Fruit fly (Drosophila melanogaster) whole organism, pupa: ENCODE results near the gene Nemp.

Source experiments
- CG4496 ChIP-seq: fragments of 200-800 bp; sonication (Bioruptor generic); IDR thresholded peaks from 3 replicates; pipeline ENCODE4 v1.3.6; 2022; ENCODE audit warnings: missing biosample characterization, missing genetic modification characterization
- Pif1A ChIP-seq: fragments of 200-800 bp; sonication (Bioruptor generic); optimal IDR thresholded peaks from 3 replicates; lab custom pipeline; 2016; ENCODE audit warnings: missing biosample characterization, missing genetic modification characterization
- Pif1B ChIP-seq: fragments of 200-800 bp; sonication (Bioruptor generic); optimal IDR thresholded peaks from 3 replicates; lab custom pipeline; 2016; ENCODE audit warnings: missing biosample characterization, missing genetic modification characterization
- Snoo ChIP-seq: fragments of 200-800 bp; sonication (Bioruptor generic); optimal IDR thresholded peaks from 3 replicates; lab custom pipeline; 2017; ENCODE audit warnings: missing biosample characterization, mild to moderate bottlenecking, missing genetic modification characterization, inconsistent platforms

DNA sequence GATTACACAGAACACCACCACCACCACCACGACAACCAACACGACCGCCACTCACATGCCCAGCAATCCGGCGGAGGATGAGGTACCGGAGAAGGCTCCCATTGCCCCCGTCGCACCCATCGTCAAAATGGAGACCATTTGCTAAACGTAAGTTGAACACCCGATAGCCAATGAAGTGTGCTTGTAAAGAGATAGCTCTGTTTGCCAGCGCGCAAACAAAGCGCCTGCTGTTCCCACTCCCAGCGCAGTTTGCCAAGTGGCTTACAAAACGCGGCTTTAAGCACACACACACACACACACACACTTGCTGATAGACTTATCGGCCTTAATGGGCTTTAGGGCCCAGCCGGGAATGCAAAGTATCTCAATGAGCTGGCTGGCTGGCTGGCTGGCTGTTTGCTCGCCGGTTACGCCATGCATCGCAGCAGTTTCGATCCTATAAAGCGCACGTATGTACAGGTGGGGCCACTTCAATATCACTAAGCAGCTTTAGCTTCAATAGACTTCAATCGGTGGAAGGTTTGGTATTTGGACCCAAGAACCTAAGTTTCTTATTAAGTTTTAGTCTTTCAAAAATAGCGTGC is 11.4 kb downstream of the Nemp start:
- TF ChIP-seq Snoo (tag; lab: Kevin White, UChicago) (no peak), Pif1B (GFP tag; lab: Kevin White, UChicago) (no peak), Pif1A (GFP tag; lab: Kevin White, UChicago) (no peak), CG4496 (no peak)
